Worm (Caenorhabditis elegans) whole organism, late embryonic: ENCODE measurements around the gene F56F11.1.
"Not testable (repeated sequence)": the region's sequence is repeated elsewhere in the genome, so short reads cannot be mapped to it uniquely, and the experiment has no call there.

Source experiments
- C08G9.2 ChIP-seq: sonication (generic microtip); optimal IDR thresholded peaks from 2 replicates; lab custom pipeline; 2016; ENCODE audit warnings: mild to moderate bottlenecking, missing genetic modification characterization, moderate library complexity, missing compliant biosample characterization
- C38D4.7 ChIP-seq: fragments of 200-800 bp; sonication (Bioruptor generic); optimal IDR thresholded peaks from 2 replicates; lab custom pipeline; 2018; ENCODE audit warnings: mild to moderate bottlenecking, missing genetic modification characterization, moderate library complexity, missing compliant biosample characterization
- F13H6.1 ChIP-seq: sonication (generic microtip); optimal IDR thresholded peaks from 2 replicates; lab custom pipeline; 2016; ENCODE audit warnings: missing genetic modification characterization, missing compliant biosample characterization
- K09A11.1 ChIP-seq: sonication (generic microtip); optimal IDR thresholded peaks from 2 replicates; lab custom pipeline; 2017; ENCODE audit warnings: antibody characterized with exemption, mild to moderate bottlenecking, missing genetic modification characterization, missing compliant biosample characterization; ENCODE audit not compliant: insufficient read depth
- T23F11.4 ChIP-seq: fragments of 200-800 bp; sonication (Bioruptor generic); optimal IDR thresholded peaks from 2 replicates; lab custom pipeline; 2018; ENCODE audit warnings: mild to moderate bottlenecking, missing genetic modification characterization, missing compliant biosample characterization
- Y22D7AL.16 ChIP-seq: sonication (generic microtip); optimal IDR thresholded peaks from 2 replicates; lab custom pipeline; 2016; ENCODE audit warnings: missing genetic modification characterization, missing compliant biosample characterization
- ahr-1 ChIP-seq: sonication (generic microtip); optimal IDR thresholded peaks from 2 replicates; lab custom pipeline; 2016; ENCODE audit warnings: missing genetic modification characterization, missing compliant biosample characterization
- ceh-14 ChIP-seq: sonication (generic microtip); optimal IDR thresholded peaks from 2 replicates; lab custom pipeline; 2016; ENCODE audit warnings: missing genotype, missing genetic modification characterization, missing compliant biosample characterization
- ceh-18 ChIP-seq: sonication (generic microtip); optimal IDR thresholded peaks from 2 replicates; lab custom pipeline; 2016; ENCODE audit warnings: missing genetic modification characterization, missing compliant biosample characterization
- ceh-2 ChIP-seq: sonication (generic microtip); optimal IDR thresholded peaks from 2 replicates; lab custom pipeline; 2016; ENCODE audit warnings: missing genotype, missing genetic modification characterization, missing compliant biosample characterization
- ceh-22 ChIP-seq: sonication (generic microtip); optimal IDR thresholded peaks from 2 replicates; lab custom pipeline; 2017; ENCODE audit warnings: missing biosample characterization, missing genetic modification characterization
- ceh-45 ChIP-seq: fragments of 200-800 bp; sonication (Bioruptor generic); IDR thresholded peaks from 2 replicates; pipeline ENCODE4 v1.3.6; 2022; ENCODE audit warnings: missing genetic modification reagents, missing genetic modification characterization, missing compliant biosample characterization
- ceh-48 ChIP-seq: sonication (generic microtip); optimal IDR thresholded peaks from 2 replicates; lab custom pipeline; 2016; ENCODE audit warnings: missing genetic modification characterization, inconsistent platforms, missing compliant biosample characterization
- ceh-6 ChIP-seq: fragments of 200-800 bp; sonication (Bioruptor generic); optimal IDR thresholded peaks from 2 replicates; lab custom pipeline; 2018; ENCODE audit warnings: mild to moderate bottlenecking, missing genetic modification characterization, missing compliant biosample characterization
- dve-1 ChIP-seq: sonication (generic microtip); optimal IDR thresholded peaks from 2 replicates; lab custom pipeline; 2017; ENCODE audit warnings: antibody characterized with exemption, mild to moderate bottlenecking, missing genetic modification characterization, missing compliant biosample characterization
- elt-2 ChIP-seq: sonication (generic microtip); optimal IDR thresholded peaks from 2 replicates; lab custom pipeline; 2016; ENCODE audit warnings: missing genetic modification reagents, missing genetic modification characterization, missing compliant biosample characterization
- elt-4 ChIP-seq: sonication (generic microtip); optimal IDR thresholded peaks from 2 replicates; lab custom pipeline; 2016; ENCODE audit warnings: missing genetic modification characterization, missing compliant biosample characterization
- ets-4 ChIP-seq: sonication (generic microtip); optimal IDR thresholded peaks from 2 replicates; lab custom pipeline; 2016; ENCODE audit warnings: missing genetic modification characterization, missing compliant biosample characterization
- eyg-1 ChIP-seq: sonication (generic microtip); optimal IDR thresholded peaks from 2 replicates; lab custom pipeline; 2016; ENCODE audit warnings: missing genotype, missing genetic modification characterization, missing compliant biosample characterization
- fax-1 ChIP-seq: sonication (generic microtip); optimal IDR thresholded peaks from 2 replicates; lab custom pipeline; 2016; ENCODE audit warnings: missing genotype, missing genetic modification characterization, missing compliant biosample characterization
- fkh-10 ChIP-seq: fragments of 150-350 bp; optimal IDR thresholded peaks from 2 replicates; lab custom pipeline; 2014; ENCODE audit warnings: missing biosample characterization, missing genetic modification reagents, missing genetic modification characterization
- fkh-6 ChIP-seq: sonication (generic microtip); optimal IDR thresholded peaks from 2 replicates; lab custom pipeline; 2016; ENCODE audit warnings: missing genetic modification characterization, missing compliant biosample characterization
- gmeb-2 ChIP-seq: sonication (generic microtip); optimal IDR thresholded peaks from 2 replicates; lab custom pipeline; 2016; ENCODE audit warnings: missing genetic modification characterization, inconsistent platforms, missing compliant biosample characterization
- hlh-30 ChIP-seq: sonication (generic microtip); optimal IDR thresholded peaks from 2 replicates; lab custom pipeline; 2017; ENCODE audit warnings: antibody characterized with exemption, missing genetic modification characterization, missing compliant biosample characterization; ENCODE audit not compliant: insufficient read depth
- nhr-11 ChIP-seq: fragments of 150-350 bp; optimal IDR thresholded peaks from 2 replicates; lab custom pipeline; 2014; ENCODE audit warnings: missing biosample characterization, missing genetic modification characterization
- odd-2 ChIP-seq: sonication (generic microtip); optimal IDR thresholded peaks from 2 replicates; lab custom pipeline; 2017; ENCODE audit warnings: antibody characterized with exemption, mild to moderate bottlenecking, missing genetic modification characterization, missing compliant biosample characterization
- pag-3 ChIP-seq: sonication (generic microtip); optimal IDR thresholded peaks from 2 replicates; lab custom pipeline; 2016; ENCODE audit warnings: missing compliant biosample characterization, missing genetic modification characterization, borderline replicate concordance
- pat-9 ChIP-seq: fragments of 200-800 bp; sonication (Bioruptor generic); optimal IDR thresholded peaks from 2 replicates; lab custom pipeline; 2018; ENCODE audit warnings: mild to moderate bottlenecking, missing genetic modification characterization, moderate library complexity, missing compliant biosample characterization
- pqm-1 ChIP-seq: sonication (generic microtip); optimal IDR thresholded peaks from 2 replicates; lab custom pipeline; 2016; ENCODE audit warnings: missing genetic modification characterization, missing compliant biosample characterization
- ref-2 ChIP-seq: sonication (generic microtip); optimal IDR thresholded peaks from 2 replicates; lab custom pipeline; 2016; ENCODE audit warnings: missing genetic modification characterization, missing compliant biosample characterization
- sdc-2 ChIP-seq: sonication (generic microtip); optimal IDR thresholded peaks from 2 replicates; lab custom pipeline; 2016; ENCODE audit warnings: missing genotype, missing genetic modification characterization, missing compliant biosample characterization
- sox-4 ChIP-seq: sonication (generic microtip); optimal IDR thresholded peaks from 2 replicates; lab custom pipeline; 2017; ENCODE audit warnings: mild to moderate bottlenecking, missing genetic modification characterization, inconsistent platforms, missing compliant biosample characterization
- tbx-2 ChIP-seq: sonication (generic microtip); optimal IDR thresholded peaks from 2 replicates; lab custom pipeline; 2016; ENCODE audit warnings: missing genetic modification characterization, missing compliant biosample characterization
- ttx-3 ChIP-seq: sonication (generic microtip); optimal IDR thresholded peaks from 2 replicates; lab custom pipeline; 2016; ENCODE audit warnings: missing genetic modification reagents, missing genetic modification characterization, missing compliant biosample characterization
- unc-3 ChIP-seq, 2 experiments: fragments of 200-800 bp in 1 of 2; sonication (Bioruptor generic) in 1 of 2; sonication (generic microtip) in 1 of 2; conservative IDR thresholded peaks in 1 of 2; optimal IDR thresholded peaks in 1 of 2; 2 replicates each; pipeline versions ENCODE4 v1.3.6 to Lab custom; 2016 to 2022; ENCODE audit warnings: missing compliant biosample characterization in 2 of 2, missing genetic modification characterization in 2 of 2, missing genetic modification reagents in 1 of 2
- unc-55 ChIP-seq: sonication (generic microtip); optimal IDR thresholded peaks from 2 replicates; lab custom pipeline; 2017; ENCODE audit warnings: missing biosample characterization, missing genetic modification reagents, missing genetic modification characterization
- ztf-16 ChIP-seq: sonication (generic microtip); optimal IDR thresholded peaks from 2 replicates; lab custom pipeline; 2017; ENCODE audit warnings: missing genetic modification characterization, missing compliant biosample characterization

The F56F11.1 gene

ce11 chrIII:2891443-2891842 is at the start of gene F56F11.1:
F56F11.1 (plus strand) TSS chrIII:2891743.
- TF ChIP-seq ceh-14 = no peak
- TF ChIP-seq tbx-2 (tag; lab: Kevin White, UChicago) = no peak
- TF ChIP-seq T23F11.4 (GFP tag; lab: Kevin White, UChicago) = no peak
- TF ChIP-seq ztf-16 (tag; lab: Kevin White, UChicago) = no peak
- TF ChIP-seq hlh-30 = no peak
- no peak for TF ChIP-seq sdc-2 (tag; lab: Kevin White, UChicago)
- no peak for TF ChIP-seq fkh-10 (GFP tag; lab: Kevin White, UChicago)
- TF ChIP-seq eyg-1 = no peak
- TF ChIP-seq ref-2 (tag; lab: Kevin White, UChicago) = no peak
- TF ChIP-seq unc-3 (GFP tag; conservative IDR thresholded peaks at IDR 0.05; lab: Robert Waterston, UW) = no peak
- no peak for TF ChIP-seq unc-3 (tag; optimal IDR thresholded peaks at IDR 0.05; lab: Kevin White, UChicago)
- TF ChIP-seq ceh-18 = no peak
- TF ChIP-seq nhr-11 (tag; lab: Kevin White, UChicago) = no peak

ce11 chrIII:2841856-2842373 is 49.6 kb upstream of the F56F11.1 start, which contains the start of gene H34I24.2:
H34I24.2 (plus strand) TSS chrIII:2842044.
- no peak for TF ChIP-seq fax-1
- no peak for TF ChIP-seq elt-4
- no peak for TF ChIP-seq ceh-18
- TF ChIP-seq ceh-45 (GFP tag; lab: Robert Waterston, UW) = no peak
- no peak for TF ChIP-seq C38D4.7 (GFP tag; lab: Kevin White, UChicago)
- no peak for TF ChIP-seq unc-55 (GFP tag; lab: Kevin White, UChicago)
- no peak for TF ChIP-seq hlh-30
- no peak for TF ChIP-seq ceh-22 (tag; lab: Kevin White, UChicago)
- TF ChIP-seq T23F11.4 (GFP tag; lab: Kevin White, UChicago) = no peak
- TF ChIP-seq ttx-3 (tag; lab: Kevin White, UChicago) = no peak
- TF ChIP-seq fkh-6 = no peak
- no peak for TF ChIP-seq pag-3 (tag; lab: Kevin White, UChicago)
- no peak for TF ChIP-seq ztf-16 (tag; lab: Kevin White, UChicago)
- TF ChIP-seq unc-3 (GFP tag; conservative IDR thresholded peaks at IDR 0.05; lab: Robert Waterston, UW) = no peak
- TF ChIP-seq unc-3 (tag; optimal IDR thresholded peaks at IDR 0.05; lab: Kevin White, UChicago) = no peak
- TF ChIP-seq dve-1 (tag; lab: Kevin White, UChicago) = no peak
- no peak for TF ChIP-seq Y22D7AL.16 (tag; lab: Kevin White, UChicago)
- no peak for TF ChIP-seq gmeb-2

- TF ChIP-seq ceh-45 (GFP tag; lab: Robert Waterston, UW); ceh-2 (tag; lab: Kevin White, UChicago); ahr-1 (tag; lab: Kevin White, UChicago): not testable (repeated sequence)
Measured at ce11 chrIII:2846747-2847146, 44.8 kb upstream of the F56F11.1 start, which contains the start of gene H34I24.1. H34I24.1 (plus strand) TSS chrIII:2847047.

ce11 chrIII:2855929-2856328 is 35.6 kb upstream of the F56F11.1 start, which contains the start of gene F56F11.4:
F56F11.4 (plus strand) TSS chrIII:2856229.
- no peak for TF ChIP-seq eyg-1
- no peak for TF ChIP-seq ttx-3 (tag; lab: Kevin White, UChicago)
- TF ChIP-seq ceh-48 (tag; lab: Kevin White, UChicago) = no peak
- TF ChIP-seq pqm-1 (tag; lab: Kevin White, UChicago) = no peak
- no peak for TF ChIP-seq ets-4 (tag; lab: Kevin White, UChicago)
- TF ChIP-seq sox-4 = no peak
- no peak for TF ChIP-seq C08G9.2 (tag; lab: Kevin White, UChicago)
- no peak for TF ChIP-seq K09A11.1 (tag; lab: Kevin White, UChicago)
- TF ChIP-seq elt-2 (tag; lab: Kevin White, UChicago) = no peak
- no peak for TF ChIP-seq ceh-6 (GFP tag; lab: Kevin White, UChicago)
- no peak for TF ChIP-seq fkh-6
- no peak for TF ChIP-seq unc-55 (GFP tag; lab: Kevin White, UChicago)
- TF ChIP-seq gmeb-2 = no peak
- no peak for TF ChIP-seq odd-2
- no peak for TF ChIP-seq ref-2 (tag; lab: Kevin White, UChicago)
- no peak for TF ChIP-seq F13H6.1 (tag; lab: Kevin White, UChicago)
- TF ChIP-seq pat-9 (tag; lab: Kevin White, UChicago) = no peak
